Worm (Caenorhabditis elegans) whole organism, midembryonic: ENCODE results near the gene F42F12.11.

Source experiments
- cog-1 ChIP-seq: sonication (generic microtip); optimal IDR thresholded peaks from 2 replicates; lab custom pipeline; 2016; ENCODE audit warnings: missing genetic modification characterization, missing compliant biosample characterization
- flt-1 ChIP-seq: fragments of 200-800 bp; sonication (Bioruptor generic); IDR thresholded peaks from 2 replicates; pipeline ENCODE4 v1.3.6; 2022; ENCODE audit warnings: missing genetic modification characterization, missing compliant biosample characterization

ce11 chrX:12357127-12357526 is 10.3 kb downstream of the F42F12.11 start, which contains the start of gene nspc-13:
- TF ChIP-seq flt-1 (GFP tag; lab: Robert Waterston, UW) (no peak), cog-1 (no peak)
